Worm (Caenorhabditis elegans) whole organism, L4 larva: ENCODE measurements around the gene Y67A10A.11.

Experiments used
- F10B5.3 ChIP-seq: sonication (generic microtip); optimal IDR thresholded peaks from 2 replicates; lab custom pipeline; 2016; ENCODE audit warnings: mild to moderate bottlenecking, missing genetic modification characterization, missing compliant biosample characterization
- F49E8.2 ChIP-seq: sonication (generic microtip); optimal IDR thresholded peaks from 2 replicates; lab custom pipeline; 2016; ENCODE audit warnings: missing compliant biosample characterization, mild to moderate bottlenecking, missing genetic modification characterization, borderline replicate concordance
- R02D3.7 ChIP-seq: fragments of 150-350 bp; sonication (generic microtip); optimal IDR thresholded peaks from 3 replicates; lab custom pipeline; 2014; ENCODE audit warnings: missing biosample characterization, missing genetic modification characterization
- Y105C5A.15 ChIP-seq: fragments of 200-800 bp; sonication (Bioruptor generic); IDR thresholded peaks from 2 replicates; pipeline ENCODE4 v1.3.6; 2022; ENCODE audit warnings: missing genetic modification characterization, missing compliant biosample characterization
- Y5F2A.4 ChIP-seq: fragments of 200-800 bp; sonication (Bioruptor generic); optimal IDR thresholded peaks from 2 replicates; lab custom pipeline; 2018; ENCODE audit warnings: mild to moderate bottlenecking, missing genetic modification characterization, missing compliant biosample characterization
- Y75B8A.6 ChIP-seq: fragments of 200-800 bp; sonication (Bioruptor generic); IDR thresholded peaks from 2 replicates; pipeline ENCODE4 v1.3.6; 2022; ENCODE audit warnings: missing genetic modification reagents, missing genetic modification characterization, missing compliant biosample characterization
- ZK337.2 ChIP-seq: fragments of 200-800 bp; sonication (Bioruptor generic); IDR thresholded peaks from 2 replicates; pipeline ENCODE4 v1.3.6; 2022; ENCODE audit warnings: missing genetic modification reagents, missing genetic modification characterization, missing compliant biosample characterization
- aha-1 ChIP-seq: fragments of 150-350 bp; peaks from one replicate; lab custom pipeline; 2014; ENCODE audit warnings: missing biosample characterization, missing genetic modification characterization
- ama-1 ChIP-seq: fragments of 150-350 bp; optimal IDR thresholded peaks from 2 replicates; lab custom pipeline; 2014; ENCODE audit warnings: inconsistent platforms, mixed read lengths
- arid-1 ChIP-seq: fragments of 200-800 bp; sonication (Bioruptor generic); conservative IDR thresholded peaks from 2 replicates; pipeline ENCODE4 v1.3.6; 2022; ENCODE audit warnings: missing genetic modification reagents, missing genetic modification characterization, missing compliant biosample characterization
- attf-4 ChIP-seq: sonication (generic microtip); optimal IDR thresholded peaks from 3 replicates; lab custom pipeline; 2017; ENCODE audit warnings: missing biosample characterization, missing genetic modification characterization
- ceh-20 ChIP-seq: fragments of 200-800 bp; sonication (Bioruptor generic); IDR thresholded peaks from 2 replicates; pipeline ENCODE4 v1.3.6; 2022; ENCODE audit warnings: missing genetic modification reagents, missing genetic modification characterization, missing compliant biosample characterization
- ceh-32 ChIP-seq: sonication (generic microtip); optimal IDR thresholded peaks from 2 replicates; lab custom pipeline; 2016; ENCODE audit warnings: mild to moderate bottlenecking, missing genetic modification characterization, missing compliant biosample characterization; ENCODE audit not compliant: poor library complexity
- ctbp-1 ChIP-seq: fragments of 200-800 bp; sonication (Bioruptor generic); IDR thresholded peaks from 2 replicates; pipeline ENCODE4 v1.3.6; 2022; ENCODE audit warnings: missing genetic modification reagents, missing genetic modification characterization, missing compliant biosample characterization
- daf-12 ChIP-seq: fragments of 150-350 bp; optimal IDR thresholded peaks from 2 replicates; lab custom pipeline; 2014; ENCODE audit warnings: missing biosample characterization, missing genetic modification reagents, missing genetic modification characterization
- daf-16 ChIP-seq, 3 experiments: sonication (generic microtip); optimal IDR thresholded peaks; 2 replicates each; lab custom pipeline; 2016 to 2017; ENCODE audit warnings: missing genetic modification characterization in 3 of 3, missing genetic modification reagents in 3 of 3, mild to moderate bottlenecking in 2 of 3, missing compliant biosample characterization in 2 of 3, missing biosample characterization in 1 of 3, moderate library complexity in 1 of 3
- daf-8 ChIP-seq: fragments of 200-800 bp; sonication (Bioruptor generic); IDR thresholded peaks from 2 replicates; pipeline ENCODE4 v1.3.6; 2022; ENCODE audit warnings: missing genetic modification characterization, missing compliant biosample characterization
- dmd-6 ChIP-seq: fragments of 200-800 bp; sonication (Bioruptor generic); IDR thresholded peaks from 2 replicates; pipeline ENCODE4 v1.3.6; 2022; ENCODE audit warnings: missing genetic modification reagents, missing genetic modification characterization, missing compliant biosample characterization
- dmd-8 ChIP-seq: fragments of 200-800 bp; sonication (Bioruptor generic); IDR thresholded peaks from 2 replicates; pipeline ENCODE4 v1.3.6; 2022; ENCODE audit warnings: missing genetic modification characterization, missing compliant biosample characterization
- dmd-9 ChIP-seq: fragments of 200-800 bp; sonication (Bioruptor generic); IDR thresholded peaks from 2 replicates; pipeline ENCODE4 v1.3.6; 2022; ENCODE audit warnings: missing genetic modification reagents, missing genetic modification characterization, missing compliant biosample characterization
- dpl-1 ChIP-seq: fragments of 150-350 bp; optimal IDR thresholded peaks from 2 replicates; lab custom pipeline; 2014; ENCODE audit warnings: missing biosample characterization, missing genetic modification reagents, missing genetic modification characterization
- duxl-1 ChIP-seq: sonication (generic microtip); optimal IDR thresholded peaks from 2 replicates; lab custom pipeline; 2016; ENCODE audit warnings: mild to moderate bottlenecking, missing genetic modification characterization, moderate library complexity, missing compliant biosample characterization; ENCODE audit not compliant: poor library complexity
- fos-1 ChIP-seq: fragments of 150-350 bp; optimal IDR thresholded peaks from 2 replicates; lab custom pipeline; 2014; ENCODE audit warnings: missing biosample characterization, missing genetic modification characterization
- gei-8 ChIP-seq: fragments of 200-800 bp; sonication (Bioruptor generic); optimal IDR thresholded peaks from 2 replicates; lab custom pipeline; 2018; ENCODE audit warnings: mild to moderate bottlenecking, missing genetic modification characterization, missing compliant biosample characterization
- hlh-11 ChIP-seq: fragments of 200-800 bp; sonication (Bioruptor generic); optimal IDR thresholded peaks from 2 replicates; lab custom pipeline; 2018; ENCODE audit warnings: mild to moderate bottlenecking, missing genetic modification characterization, missing compliant biosample characterization
- hmg-1.1 ChIP-seq: fragments of 200-800 bp; sonication (Bioruptor generic); IDR thresholded peaks from 2 replicates; pipeline ENCODE4 v1.3.6; 2022; ENCODE audit warnings: missing genetic modification reagents, missing genetic modification characterization, missing compliant biosample characterization
- lim-7 ChIP-seq: fragments of 200-800 bp; sonication (Bioruptor generic); IDR thresholded peaks from 2 replicates; pipeline ENCODE4 v1.3.6; 2022; ENCODE audit warnings: missing genetic modification characterization, missing compliant biosample characterization
- lin-1 ChIP-seq: fragments of 200-800 bp; sonication (Bioruptor generic); IDR thresholded peaks from 2 replicates; pipeline ENCODE4 v1.3.6; 2022; ENCODE audit warnings: missing genetic modification reagents, missing genetic modification characterization, missing compliant biosample characterization
- lin-13 ChIP-seq: fragments of 150-350 bp; optimal IDR thresholded peaks from 2 replicates; lab custom pipeline; 2014; ENCODE audit warnings: missing biosample characterization, missing genetic modification reagents, missing genetic modification characterization
- lin-38 ChIP-seq: fragments of 200-800 bp; sonication (Bioruptor generic); IDR thresholded peaks from 2 replicates; pipeline ENCODE4 v1.3.6; 2022; ENCODE audit warnings: missing genetic modification reagents, missing genetic modification characterization, missing compliant biosample characterization
- lir-3 ChIP-seq: sonication (generic microtip); optimal IDR thresholded peaks from 2 replicates; lab custom pipeline; 2016; ENCODE audit warnings: mild to moderate bottlenecking, missing genetic modification characterization, missing compliant biosample characterization
- mep-1 ChIP-seq: fragments of 150-350 bp; sonication (generic microtip); optimal IDR thresholded peaks from 3 replicates; lab custom pipeline; 2014; ENCODE audit warnings: missing biosample characterization, missing genetic modification characterization
- mes-2 ChIP-seq: sonication (generic microtip); optimal IDR thresholded peaks from 2 replicates; lab custom pipeline; 2016; ENCODE audit warnings: missing genotype, mild to moderate bottlenecking, missing genetic modification characterization, missing compliant biosample characterization; ENCODE audit not compliant: poor library complexity, severe bottlenecking
- mxl-3 ChIP-seq: fragments of 200-800 bp; sonication (Bioruptor generic); optimal IDR thresholded peaks from 2 replicates; lab custom pipeline; 2018; ENCODE audit warnings: mild to moderate bottlenecking, missing genetic modification characterization, missing compliant biosample characterization
- nhr-102 ChIP-seq: sonication (generic microtip); optimal IDR thresholded peaks from 2 replicates; lab custom pipeline; 2016; ENCODE audit warnings: mild to moderate bottlenecking, missing genetic modification characterization, moderate library complexity, missing compliant biosample characterization
- nhr-25 ChIP-seq: sonication (generic microtip); optimal IDR thresholded peaks from 2 replicates; lab custom pipeline; 2017; ENCODE audit warnings: missing genetic modification characterization, mild to moderate bottlenecking, missing compliant biosample characterization, antibody characterized with exemption, moderate library complexity, borderline replicate concordance; ENCODE audit not compliant: insufficient read depth
- nhr-41 ChIP-seq: fragments of 200-800 bp; sonication (Bioruptor generic); IDR thresholded peaks from 2 replicates; pipeline ENCODE4 v1.3.6; 2022; ENCODE audit warnings: missing genetic modification reagents, missing genetic modification characterization, missing compliant biosample characterization
- nhr-48 ChIP-seq: sonication (generic microtip); optimal IDR thresholded peaks from 2 replicates; lab custom pipeline; 2016; ENCODE audit warnings: mild to moderate bottlenecking, missing genetic modification characterization, missing compliant biosample characterization
- pha-4 ChIP-seq, 2 experiments: fragments of 150-350 bp in 1 of 2; fragments of 200-800 bp in 1 of 2; sonication (Bioruptor generic) in 1 of 2; IDR thresholded peaks in 1 of 2; optimal IDR thresholded peaks in 1 of 2; 2 replicates each; pipeline versions ENCODE4 v1.3.6 to Lab custom; 2014 to 2022; ENCODE audit warnings: missing genetic modification characterization in 2 of 2, missing genetic modification reagents in 2 of 2, missing biosample characterization in 1 of 2, missing compliant biosample characterization in 1 of 2
- php-3 ChIP-seq: fragments of 200-800 bp; sonication (Bioruptor generic); IDR thresholded peaks from 2 replicates; pipeline ENCODE4 v1.3.6; 2022; ENCODE audit warnings: missing genetic modification reagents, missing genetic modification characterization, missing compliant biosample characterization
- pqm-1 ChIP-seq: sonication (generic microtip); optimal IDR thresholded peaks from 2 replicates; lab custom pipeline; 2017; ENCODE audit warnings: missing biosample characterization, missing genetic modification characterization
- saeg-2 ChIP-seq: fragments of 200-800 bp; sonication (Bioruptor generic); IDR thresholded peaks from 2 replicates; pipeline ENCODE4 v1.3.6; 2022; ENCODE audit warnings: missing genetic modification reagents, missing genetic modification characterization, missing compliant biosample characterization
- snpc-4 ChIP-seq: fragments of 150-350 bp; optimal IDR thresholded peaks from 2 replicates; lab custom pipeline; 2014; ENCODE audit warnings: missing biosample characterization, missing genetic modification characterization
- spr-1 ChIP-seq: sonication (generic microtip); optimal IDR thresholded peaks from 2 replicates; lab custom pipeline; 2016; ENCODE audit warnings: mild to moderate bottlenecking, missing genetic modification characterization, missing compliant biosample characterization
- spr-3 ChIP-seq: fragments of 200-800 bp; sonication (Bioruptor generic); optimal IDR thresholded peaks from 2 replicates; lab custom pipeline; 2018; ENCODE audit warnings: mild to moderate bottlenecking, missing genetic modification characterization, missing compliant biosample characterization
- tag-97 ChIP-seq: fragments of 200-800 bp; sonication (Bioruptor generic); IDR thresholded peaks from 2 replicates; pipeline ENCODE4 v1.3.6; 2022; ENCODE audit warnings: missing genetic modification characterization, missing compliant biosample characterization
- unc-62 ChIP-seq, 3 experiments: fragments of 150-350 bp in 1 of 3; sonication (generic microtip); optimal IDR thresholded peaks in 2 of 3; peaks in 1 of 3; 1 replicate in 1 of 3; 2 replicates in 2 of 3; lab custom pipeline; 2014 to 2017; ENCODE audit warnings: missing biosample characterization in 3 of 3, missing genetic modification characterization in 3 of 3, missing genetic modification reagents in 3 of 3, missing genotype in 1 of 3

Gene Y67A10A.11

ce11 chrIV:14326694-14327298, 13.0 kb upstream of the Y67A10A.11 start (continued):
- TF ChIP-seq mep-1 (tag; lab: Kevin White, UChicago) (no peak), ceh-32 (peak; percentile 39), dmd-6 (peak; percentile 89), nhr-48 (peak; percentile 75), mxl-3 (GFP tag; lab: Kevin White, UChicago) (peak; percentile 87), dpl-1 (GFP tag; lab: Kevin White, UChicago) (peak; percentile 32), spr-3 (GFP tag; lab: Kevin White, UChicago) (peak; percentile 63), ZK337.2 (no peak), nhr-102 (tag; lab: Kevin White, UChicago) (peak; percentile 87), lin-13 (peak; percentile 64), hlh-11 (peak; percentile 96), duxl-1 (tag; lab: Kevin White, UChicago) (peak; percentile 85), nhr-25 (no peak), arid-1 (GFP tag; lab: Robert Waterston, UW) (peak; percentile 85), ctbp-1 (GFP tag; lab: Robert Waterston, UW) (no peak), pha-4 (GFP tag; IDR thresholded peaks at IDR 0.05; lab: Robert Waterston, UW) (peak; percentile 89), pha-4 (tag; optimal IDR thresholded peaks at IDR 0.05; lab: Kevin White, UChicago) (no peak), lin-1 (GFP tag; lab: Robert Waterston, UW) (peak; percentile 57; the same call in 1 of the 2 replicates), saeg-2 (peak; percentile 48; the same call in 1 of the 2 replicates), pqm-1 (no peak), spr-1 (tag; lab: Kevin White, UChicago) (peak; percentile 72), daf-8 (GFP tag; lab: Robert Waterston, UW) (no peak), lim-7 (GFP tag; lab: Robert Waterston, UW) (no peak), hmg-1.1 (peak; percentile 67; the same call in 1 of the 2 replicates), mes-2 (tag; lab: Kevin White, UChicago) (peak; percentile 87), nhr-41 (GFP tag; lab: Robert Waterston, UW) (0 out of 2 replicates have a peak, but pooled peaks have one; percentile 7), snpc-4 (tag; lab: Kevin White, UChicago) (peak; percentile 89), daf-16 (GFP tag; optimal IDR thresholded peaks at IDR 0.05; lab: Kevin White, UChicago) (peak; percentile 75 to 81), daf-16 (tag; optimal IDR thresholded peaks at IDR 0.05; lab: Kevin White, UChicago) (peak; percentile 67), php-3 (GFP tag; lab: Robert Waterston, UW) (peak; percentile 71; the same call in 1 of the 2 replicates), daf-12 (tag; lab: Kevin White, UChicago) (no peak), attf-4 (no peak), ama-1 (lab: Kevin White, UChicago) (no peak), F10B5.3 (tag; lab: Kevin White, UChicago) (peak; percentile 71), F49E8.2 (tag; lab: Kevin White, UChicago) (peak; percentile 96), dmd-9 (GFP tag; lab: Robert Waterston, UW) (peak; percentile 53; the same call in 1 of the 2 replicates), Y5F2A.4 (GFP tag; lab: Kevin White, UChicago) (peak; percentile 44), aha-1 (tag; lab: Kevin White, UChicago) (peak; percentile 77), gei-8 (GFP tag; lab: Kevin White, UChicago) (peak; percentile 47), dmd-8 (GFP tag; lab: Robert Waterston, UW) (peak; percentile 69; the same call in 1 of the 2 replicates), lin-38 (peak; percentile 75), fos-1 (tag; lab: Kevin White, UChicago) (no peak), unc-62 (GFP tag; optimal IDR thresholded peaks at IDR 0.05 in 1 of 2; lab: Kevin White, UChicago) (peak in 1 of 2 experiments; percentile 41), unc-62 (tag; optimal IDR thresholded peaks at IDR 0.05; lab: Kevin White, UChicago) (no peak), Y75B8A.6 (GFP tag; lab: Robert Waterston, UW) (no peak), tag-97 (no peak), Y105C5A.15 (GFP tag; lab: Robert Waterston, UW) (no peak), R02D3.7 (no peak), lir-3 (no peak), ceh-20 (GFP tag; lab: Robert Waterston, UW) (0 out of 2 replicates have a peak, but pooled peaks have one; percentile 50)
